Worm (Caenorhabditis elegans): ENCODE results near the gene C33H5.16.

DNA sequence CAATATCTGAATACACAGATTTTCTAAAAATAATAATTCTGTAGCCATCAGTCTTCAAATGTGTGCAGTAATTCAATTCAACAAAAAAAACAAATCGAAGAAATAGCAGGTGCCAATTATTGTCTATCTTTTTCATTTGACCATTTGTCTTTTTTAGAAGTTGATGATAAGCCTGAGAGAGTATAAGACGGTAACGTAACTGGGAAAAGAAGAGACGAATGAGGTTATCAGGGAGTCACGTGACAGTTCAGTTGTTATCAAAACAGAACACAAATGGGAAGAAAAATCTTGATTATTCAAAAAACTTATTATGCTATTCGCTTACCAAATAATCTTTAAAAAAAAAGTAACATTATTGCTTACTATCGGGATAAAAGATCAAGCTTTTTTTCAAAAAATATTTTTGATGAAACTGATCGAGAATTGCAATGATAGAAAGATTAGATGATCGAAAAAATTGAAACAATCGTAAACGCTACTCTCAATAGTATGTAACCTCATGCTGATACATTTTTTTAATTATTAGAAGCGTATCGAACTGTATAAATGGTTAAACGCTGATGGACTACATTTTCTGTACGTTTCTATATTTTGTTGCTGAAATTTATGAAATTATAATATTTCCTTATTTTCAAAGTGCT lies 41.3 kb upstream of the C33H5.16 start:
- no peak for TF ChIP-seq unc-62 (GFP tag; optimal IDR thresholded peaks at IDR 0.05)
- no peak for TF ChIP-seq lsy-2 (tag; optimal IDR thresholded peaks at IDR 0.05)
- no peak for TF ChIP-seq nhr-11 (tag; optimal IDR thresholded peaks at IDR 0.05)
- TF ChIP-seq nhr-28 (tag; optimal IDR thresholded peaks at IDR 0.05), result no peak

All from whole organism, L1 larva.